Worm (Caenorhabditis elegans) whole organism, late embryonic: Measurements from ENCODE around the gene srg-24.

Experiments used
- Y22D7AL.16 ChIP-seq: sonication (generic microtip); optimal IDR thresholded peaks from 2 replicates; lab custom pipeline; 2016; ENCODE audit warnings: missing genetic modification characterization, missing compliant biosample characterization
- ceh-14 ChIP-seq: sonication (generic microtip); optimal IDR thresholded peaks from 2 replicates; lab custom pipeline; 2016; ENCODE audit warnings: missing genotype, missing genetic modification characterization, missing compliant biosample characterization
- ceh-2 ChIP-seq: sonication (generic microtip); optimal IDR thresholded peaks from 2 replicates; lab custom pipeline; 2016; ENCODE audit warnings: missing genotype, missing genetic modification characterization, missing compliant biosample characterization
- ceh-9 ChIP-seq: sonication (generic microtip); optimal IDR thresholded peaks from 2 replicates; lab custom pipeline; 2016; ENCODE audit warnings: mild to moderate bottlenecking, missing genetic modification characterization, inconsistent platforms, missing compliant biosample characterization
- gmeb-2 ChIP-seq: sonication (generic microtip); optimal IDR thresholded peaks from 2 replicates; lab custom pipeline; 2016; ENCODE audit warnings: missing genetic modification characterization, inconsistent platforms, missing compliant biosample characterization
- nfya-1 ChIP-seq: sonication (generic microtip); optimal IDR thresholded peaks from 2 replicates; lab custom pipeline; 2017; ENCODE audit warnings: missing genetic modification characterization, mild to moderate bottlenecking, missing compliant biosample characterization, antibody characterized with exemption, moderate library complexity
- nhr-11 ChIP-seq: fragments of 150-350 bp; optimal IDR thresholded peaks from 2 replicates; lab custom pipeline; 2014; ENCODE audit warnings: missing biosample characterization, missing genetic modification characterization
- pag-3 ChIP-seq: sonication (generic microtip); optimal IDR thresholded peaks from 2 replicates; lab custom pipeline; 2016; ENCODE audit warnings: missing compliant biosample characterization, missing genetic modification characterization, borderline replicate concordance
- pha-4 ChIP-seq: fragments of 150-350 bp; optimal IDR thresholded peaks from 2 replicates; lab custom pipeline; 2018; ENCODE audit warnings: missing biosample characterization, missing genetic modification reagents, missing genetic modification characterization
- pros-1 ChIP-seq: fragments of 150-350 bp; optimal IDR thresholded peaks from 2 replicates; lab custom pipeline; 2014; ENCODE audit warnings: missing biosample characterization, missing genetic modification reagents, missing genetic modification characterization

- no peak for TF ChIP-seq nhr-11 (tag; lab: Kevin White, UChicago)
- no peak for TF ChIP-seq ceh-9 (tag; lab: Kevin White, UChicago)
- no peak for TF ChIP-seq nfya-1
- no peak for TF ChIP-seq pha-4 (tag; lab: Kevin White, UChicago)
- no peak for TF ChIP-seq ceh-14 (tag; lab: Kevin White, UChicago)
- TF ChIP-seq gmeb-2 (tag; lab: Kevin White, UChicago) = no peak
- no peak for TF ChIP-seq pag-3
- TF ChIP-seq ceh-2 = no peak
- TF ChIP-seq Y22D7AL.16 (tag; lab: Kevin White, UChicago) = no peak
- TF ChIP-seq pros-1 = no peak
Observed at ce11 chrII:3145842-3146241, 45.4 kb upstream of the srg-24 start, which contains the start of gene T10D4.15.
